Worm (Caenorhabditis elegans): ENCODE data around the gene pqe-1.

Gene pqe-1

DNA sequence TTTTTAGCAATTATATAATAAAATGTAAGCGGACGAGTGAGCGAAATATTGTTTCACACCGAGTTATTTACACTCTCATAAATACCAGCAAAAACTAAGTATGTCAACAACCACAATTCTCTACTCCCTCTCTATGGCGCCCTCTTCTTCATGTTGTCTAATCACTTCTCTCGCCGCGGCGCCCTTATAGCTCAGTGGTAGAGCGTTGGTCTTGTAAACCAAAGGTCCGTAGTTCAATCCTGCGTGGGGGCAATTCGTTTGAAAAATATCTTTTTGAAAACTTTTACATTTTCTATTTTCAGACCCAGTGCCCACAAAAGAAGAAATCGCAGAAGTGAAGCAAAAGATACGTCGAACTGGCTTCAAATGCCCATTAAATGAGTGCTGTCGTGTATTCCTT is 5.3 kb upstream of the pqe-1 start (continued):
- TF ChIP-seq pqm-1 (tag; optimal IDR thresholded peaks at IDR 0.05) (no peak), tra-1 (GFP tag; IDR thresholded peaks at IDR 0.05) (peak; percentile 83), lim-7 (GFP tag; IDR thresholded peaks at IDR 0.05) (peak; percentile 99), ceh-82 (tag; optimal IDR thresholded peaks at IDR 0.05) (no peak), hmg-1.1 (GFP tag; IDR thresholded peaks at IDR 0.05) (peak; percentile 92), nhr-102 (tag; optimal IDR thresholded peaks at IDR 0.05) (peak; percentile 56), ama-1 (optimal IDR thresholded peaks at IDR 0.05) (no peak), hif-1 (tag; optimal IDR thresholded peaks at IDR 0.05) (peak; percentile 15 to 62), lin-29 (GFP tag; IDR thresholded peaks at IDR 0.05) (0 out of 2 replicates have a peak, but pooled peaks have one; percentile 46), D1046.2 (GFP tag; IDR thresholded peaks at IDR 0.05) (peak; percentile 91), snpc-4 (tag; optimal IDR thresholded peaks at IDR 0.05) (no peak), spr-3 (GFP tag; optimal IDR thresholded peaks at IDR 0.05) (peak; percentile 82), ZK337.2 (GFP tag; IDR thresholded peaks at IDR 0.05) (peak; percentile 84), spr-1 (tag; optimal IDR thresholded peaks at IDR 0.05) (peak; percentile 69), ztf-7 (tag; optimal IDR thresholded peaks at IDR 0.05) (peak; percentile 63), nhr-111 (GFP tag; optimal IDR thresholded peaks at IDR 0.05) (peak; percentile 68), ctbp-1 (GFP tag; IDR thresholded peaks at IDR 0.05) (peak; percentile 95), ceh-62 (tag; optimal IDR thresholded peaks at IDR 0.05) (no peak), zip-11 (GFP tag; IDR thresholded peaks at IDR 0.05) (peak; percentile 85; the same call in 1 of the 2 replicates), dmd-9 (GFP tag; IDR thresholded peaks at IDR 0.05) (peak; percentile 77), zfp-3 (GFP tag; conservative IDR thresholded peaks at IDR 0.05) (0 out of 2 replicates have a peak, but pooled peaks have one; percentile 40), Y5F2A.4 (GFP tag; optimal IDR thresholded peaks at IDR 0.05) (peak; percentile 79), ceh-28 (tag; optimal IDR thresholded peaks at IDR 0.05) (no peak), set-16 (GFP tag; IDR thresholded peaks at IDR 0.05) (no peak), egl-43 (GFP tag; IDR thresholded peaks at IDR 0.05) (peak; percentile 97), tag-97 (GFP tag; IDR thresholded peaks at IDR 0.05) (no peak), unc-39 (tag; optimal IDR thresholded peaks at IDR 0.05) (no peak), vab-7 (GFP tag; IDR thresholded peaks at IDR 0.05) (peak; percentile 89), pha-4 (GFP tag; IDR thresholded peaks at IDR 0.05) (peak; percentile 94), pha-4 (tag; optimal IDR thresholded peaks at IDR 0.05) (peak; percentile 38), F37D6.2 (tag; optimal IDR thresholded peaks at IDR 0.05) (peak; percentile 18), F49E8.2 (tag; optimal IDR thresholded peaks at IDR 0.05; ENCODE audit: borderline replicate concordance) (peak; percentile 61), duxl-1 (tag; optimal IDR thresholded peaks at IDR 0.05; ENCODE audit: poor library complexity) (peak; percentile 83), saeg-2 (GFP tag; IDR thresholded peaks at IDR 0.05) (0 out of 2 replicates have a peak, but pooled peaks have one; percentile 72), daf-16 (GFP tag; optimal IDR thresholded peaks at IDR 0.05) (peak; percentile 57 to 83), daf-16 (tag; optimal IDR thresholded peaks at IDR 0.05) (peak; percentile 83), F10B5.3 (tag; optimal IDR thresholded peaks at IDR 0.05) (peak; percentile 59), zip-2 (tag; optimal IDR thresholded peaks at IDR 0.05) (no peak), php-3 (GFP tag; IDR thresholded peaks at IDR 0.05) (peak; percentile 75), T26A8.4 (GFP tag; IDR thresholded peaks at IDR 0.05) (peak; percentile 91), mep-1 (tag; optimal IDR thresholded peaks at IDR 0.05) (peak; percentile 61), mes-2 (tag; optimal IDR thresholded peaks at IDR 0.05; ENCODE audit: poor library complexity, severe bottlenecking) (peak; percentile 81), nhr-25 (tag; optimal IDR thresholded peaks at IDR 0.05; ENCODE audit: borderline replicate concordance, insufficient read depth) (no peak), attf-4 (tag; optimal IDR thresholded peaks at IDR 0.05) (no peak), dve-1 (tag; optimal IDR thresholded peaks at IDR 0.05; ENCODE audit: insufficient read depth) (peak; percentile 29), daf-12 (tag; optimal IDR thresholded peaks at IDR 0.05) (no peak), mdt-29 (GFP tag; IDR thresholded peaks at IDR 0.05) (peak; percentile 44; the same call in 1 of the 2 replicates), cey-2 (tag; optimal IDR thresholded peaks at IDR 0.05; ENCODE audit: borderline replicate concordance, insufficient read depth) (no peak), F44E2.7 (GFP tag; IDR thresholded peaks at IDR 0.05) (peak; percentile 94), ces-1 (GFP tag; optimal IDR thresholded peaks at IDR 0.05) (no peak)

Measured in whole organism, L4 larva.